Worm (Caenorhabditis elegans): ENCODE measurements around the gene slc-17.4.

- no peak for TF ChIP-seq jun-1 (tag; optimal IDR thresholded peaks at IDR 0.05)
- no peak for TF ChIP-seq snpc-4 (tag; optimal IDR thresholded peaks at IDR 0.05)
- no peak for TF ChIP-seq egl-27 (tag; optimal IDR thresholded peaks at IDR 0.05)
- TF ChIP-seq elt-2 (tag; optimal IDR thresholded peaks at IDR 0.05) = no peak
These were observed 25.8 kb downstream of the slc-17.4 start for ce11 chrIV:17265716-17266115.
